Worm (Caenorhabditis elegans): Measurements from ENCODE around the gene Y75B8A.33.

- TF ChIP-seq skn-1 (tag; optimal IDR thresholded peaks at IDR 0.05) (no peak), unc-55 (GFP tag; optimal IDR thresholded peaks at IDR 0.05) (no peak)
Measured at ce11 chrIII:12334268-12334667, 32.9 kb downstream of the Y75B8A.33 start.

Data from whole organism, L2 larva.